Fruit fly (Drosophila melanogaster) whole organism, embryonic: Measurements from ENCODE around the gene CG44013.

ENCODE experiments used
- CG10147 ChIP-seq: fragments of 200-800 bp; sonication (Bioruptor generic); optimal IDR thresholded peaks from 2 replicates; lab custom pipeline; 2019; ENCODE audit warnings: missing biosample characterization, mild to moderate bottlenecking, missing genetic modification characterization, moderate library complexity
- CG10321 ChIP-seq: fragments of 200-800 bp; sonication (Bioruptor generic); IDR thresholded peaks from 2 replicates; pipeline ENCODE4 v1.3.6; 2022; ENCODE audit warnings: missing biosample characterization, missing genetic modification characterization
- CG10959 ChIP-seq: fragments of 200-800 bp; sonication (Bioruptor generic); IDR thresholded peaks from 2 replicates; pipeline ENCODE4 v1.3.6; 2022; ENCODE audit warnings: missing biosample characterization, missing genetic modification characterization
- CG11398 ChIP-seq: fragments of 200-800 bp; sonication (Bioruptor generic); optimal IDR thresholded peaks from 2 replicates; lab custom pipeline; 2016; ENCODE audit warnings: missing biosample characterization, missing genetic modification characterization
- CG12071 ChIP-seq: fragments of 200-800 bp; sonication (Bioruptor generic); optimal IDR thresholded peaks from 3 replicates; lab custom pipeline; 2018; ENCODE audit warnings: missing biosample characterization, mild to moderate bottlenecking, missing genetic modification characterization
- CG12391 ChIP-seq: fragments of 200-800 bp; sonication (Bioruptor generic); optimal IDR thresholded peaks from 3 replicates; lab custom pipeline; 2018; ENCODE audit warnings: missing biosample characterization, mild to moderate bottlenecking, missing genetic modification characterization, moderate library complexity
- CG15269 ChIP-seq: fragments of 200-800 bp; sonication (Bioruptor generic); optimal IDR thresholded peaks from 2 replicates; lab custom pipeline; 2018; ENCODE audit warnings: missing biosample characterization, mild to moderate bottlenecking, missing genetic modification characterization, moderate library complexity
- CG1529 ChIP-seq: fragments of 200-800 bp; sonication (Bioruptor generic); optimal IDR thresholded peaks from 3 replicates; lab custom pipeline; 2018; ENCODE audit warnings: missing biosample characterization, missing genetic modification characterization
- CG15479 ChIP-seq: fragments of 200-800 bp; sonication (Bioruptor generic); optimal IDR thresholded peaks from 3 replicates; lab custom pipeline; 2019; ENCODE audit warnings: missing biosample characterization, mild to moderate bottlenecking, missing genetic modification characterization, moderate library complexity
- CG17568 ChIP-seq: fragments of 200-800 bp; sonication (Bioruptor generic); optimal IDR thresholded peaks from 2 replicates; lab custom pipeline; 2018; ENCODE audit warnings: missing biosample characterization, mild to moderate bottlenecking, missing genetic modification characterization, moderate library complexity
- CG2889 ChIP-seq: fragments of 200-800 bp; sonication (Bioruptor generic); IDR thresholded peaks from 3 replicates; pipeline ENCODE4 v1.3.6; 2022; ENCODE audit warnings: missing biosample characterization, missing genetic modification characterization
- CG30403 ChIP-seq: fragments of 200-800 bp; sonication (Bioruptor generic); optimal IDR thresholded peaks from 3 replicates; lab custom pipeline; 2016; ENCODE audit warnings: missing biosample characterization, missing genetic modification characterization
- CG31441 ChIP-seq: fragments of 200-800 bp; sonication (Bioruptor generic); IDR thresholded peaks from 2 replicates; pipeline ENCODE4 v1.3.6; 2022; ENCODE audit warnings: missing biosample characterization, missing genetic modification characterization
- CG3163 ChIP-seq: fragments of 200-800 bp; sonication (Bioruptor generic); optimal IDR thresholded peaks from 3 replicates; lab custom pipeline; 2016; ENCODE audit warnings: missing biosample characterization, missing genetic modification characterization
- CG3838 ChIP-seq: fragments of 200-800 bp; sonication (Bioruptor generic); optimal IDR thresholded peaks from 3 replicates; lab custom pipeline; 2016; ENCODE audit warnings: missing biosample characterization, missing genetic modification characterization
- CG4617 ChIP-seq: fragments of 200-800 bp; sonication (Bioruptor generic); optimal IDR thresholded peaks from 3 replicates; lab custom pipeline; 2016; ENCODE audit warnings: missing biosample characterization, missing genetic modification characterization, borderline replicate concordance
- CG5180 ChIP-seq: fragments of 200-800 bp; sonication (Bioruptor generic); optimal IDR thresholded peaks from 3 replicates; lab custom pipeline; 2017; ENCODE audit warnings: missing biosample characterization, missing genetic modification characterization, mild to moderate bottlenecking, moderate library complexity, missing genetic modification reagents
- CG6175 ChIP-seq: fragments of 200-800 bp; sonication (Bioruptor generic); IDR thresholded peaks from 3 replicates; pipeline ENCODE4 v1.3.6; 2022; ENCODE audit warnings: missing biosample characterization, missing genetic modification characterization
- CG8089 ChIP-seq: fragments of 200-800 bp; sonication (Bioruptor generic); optimal IDR thresholded peaks from 3 replicates; lab custom pipeline; 2016; ENCODE audit warnings: missing biosample characterization, missing genetic modification characterization
- CG8359 ChIP-seq: fragments of 200-800 bp; sonication (Bioruptor generic); optimal IDR thresholded peaks from 2 replicates; lab custom pipeline; 2017; ENCODE audit warnings: missing biosample characterization, mild to moderate bottlenecking, missing genetic modification characterization, borderline replicate concordance
- CG9437 ChIP-seq: fragments of 200-800 bp; sonication (Bioruptor generic); optimal IDR thresholded peaks from 2 replicates; lab custom pipeline; 2018; ENCODE audit warnings: missing biosample characterization, mild to moderate bottlenecking, missing genetic modification characterization
- D ChIP-seq, 2 experiments: fragments of 200-800 bp in 1 of 2; fragments of >200 bp in 1 of 2; sonication (Bioruptor generic) in 1 of 2; optimal IDR thresholded peaks; 2 replicates in 1 of 2; 3 replicates in 1 of 2; lab custom pipeline; 2017; ENCODE audit warnings: mild to moderate bottlenecking in 1 of 2, missing biosample characterization in 1 of 2, missing genetic modification characterization in 1 of 2, missing genetic modification reagents in 1 of 2
- D19B ChIP-seq: fragments of 200-800 bp; sonication (Bioruptor generic); optimal IDR thresholded peaks from 2 replicates; lab custom pipeline; 2017; ENCODE audit warnings: missing biosample characterization, mild to moderate bottlenecking, missing genetic modification characterization
- Gsc ChIP-seq: fragments of 200-800 bp; sonication (Bioruptor generic); IDR thresholded peaks from 2 replicates; pipeline ENCODE4 v1.3.6; 2022; ENCODE audit warnings: missing biosample characterization, missing genetic modification characterization
- HmgZ ChIP-seq: fragments of 200-800 bp; sonication (Bioruptor generic); optimal IDR thresholded peaks from 2 replicates; lab custom pipeline; 2018; ENCODE audit warnings: missing biosample characterization, mild to moderate bottlenecking, missing genetic modification characterization
- Max ChIP-seq: fragments of 200-800 bp; sonication (Bioruptor generic); optimal IDR thresholded peaks from 2 replicates; lab custom pipeline; 2016; ENCODE audit warnings: missing biosample characterization, mild to moderate bottlenecking, missing genetic modification characterization
- Med ChIP-seq: fragments of 200-800 bp; sonication (Bioruptor generic); peaks from one replicate; lab custom pipeline; 2016; ENCODE audit warnings: missing biosample characterization, missing genetic modification characterization, mild to moderate bottlenecking, inconsistent platforms, moderate library complexity
- Meics ChIP-seq: fragments of 200-800 bp; sonication (Bioruptor generic); optimal IDR thresholded peaks from 2 replicates; lab custom pipeline; 2017; ENCODE audit warnings: missing biosample characterization, mild to moderate bottlenecking, missing genetic modification characterization
- Myb ChIP-seq: fragments of 200-800 bp; sonication (Bioruptor generic); optimal IDR thresholded peaks from 2 replicates; lab custom pipeline; 2016; ENCODE audit warnings: missing biosample characterization, missing genetic modification characterization
- NK7.1 ChIP-seq: fragments of 200-800 bp; sonication (Bioruptor generic); optimal IDR thresholded peaks from 3 replicates; lab custom pipeline; 2016; ENCODE audit warnings: missing biosample characterization, missing genetic modification characterization
- Side ChIP-seq: fragments of 200-800 bp; sonication (Bioruptor generic); optimal IDR thresholded peaks from 2 replicates; lab custom pipeline; 2016; ENCODE audit warnings: missing biosample characterization, missing genetic modification characterization
- TFAM ChIP-seq: fragments of 200-800 bp; sonication (Bioruptor generic); optimal IDR thresholded peaks from 2 replicates; lab custom pipeline; 2017; ENCODE audit warnings: missing biosample characterization, missing genetic modification characterization, inconsistent platforms
- Xrp1 ChIP-seq: fragments of 200-800 bp; sonication (Bioruptor generic); IDR thresholded peaks from 2 replicates; pipeline ENCODE4 v1.3.6; 2022; ENCODE audit warnings: missing biosample characterization, missing genetic modification characterization
- aop ChIP-seq: fragments of 200-800 bp; sonication (Bioruptor generic); IDR thresholded peaks from 2 replicates; pipeline ENCODE4 v1.3.6; 2022; ENCODE audit warnings: missing biosample characterization, missing genetic modification characterization
- bab2 ChIP-seq: fragments of 200-800 bp; sonication (Bioruptor generic); optimal IDR thresholded peaks from 2 replicates; lab custom pipeline; 2016; ENCODE audit warnings: missing biosample characterization, missing genetic modification characterization
- chn ChIP-seq: fragments of 200-800 bp; sonication (Bioruptor generic); optimal IDR thresholded peaks from 2 replicates; lab custom pipeline; 2016; ENCODE audit warnings: missing biosample characterization, missing genetic modification characterization
- dm ChIP-seq: fragments of 200-800 bp; sonication (Bioruptor generic); optimal IDR thresholded peaks from 3 replicates; lab custom pipeline; 2016; ENCODE audit warnings: missing biosample characterization, missing genetic modification characterization
- fd102C ChIP-seq: fragments of 200-800 bp; sonication (Bioruptor generic); optimal IDR thresholded peaks from 2 replicates; lab custom pipeline; 2018; ENCODE audit warnings: missing biosample characterization, mild to moderate bottlenecking, missing genetic modification characterization, moderate library complexity
- hkb ChIP-seq, 2 experiments: fragments of 200-800 bp in 1 of 2; fragments of >200 bp in 1 of 2; sonication (Bioruptor generic) in 1 of 2; IDR thresholded peaks in 1 of 2; optimal IDR thresholded peaks in 1 of 2; 2 replicates each; pipeline versions ENCODE4 v1.3.6 to Lab custom; 2017 to 2022; ENCODE audit warnings: missing biosample characterization in 1 of 2, missing genetic modification characterization in 1 of 2
- inv ChIP-seq: fragments of 200-800 bp; sonication (Bioruptor generic); IDR thresholded peaks from 2 replicates; pipeline ENCODE4 v1.3.6; 2022; ENCODE audit warnings: missing biosample characterization, missing genetic modification characterization; ENCODE audit not compliant: partially characterized antibody
- knrl ChIP-seq: fragments of 200-800 bp; sonication (Bioruptor generic); IDR thresholded peaks from 3 replicates; pipeline ENCODE4 v1.3.6; 2022; ENCODE audit warnings: missing biosample characterization, missing genetic modification characterization; ENCODE audit not compliant: partially characterized antibody
- mirr ChIP-seq: fragments of 200-800 bp; sonication (Bioruptor generic); optimal IDR thresholded peaks from 3 replicates; lab custom pipeline; 2018; ENCODE audit warnings: missing biosample characterization, mild to moderate bottlenecking, missing genetic modification characterization
- nau ChIP-seq: fragments of 200-800 bp; sonication (Bioruptor generic); optimal IDR thresholded peaks from 3 replicates; lab custom pipeline; 2017; ENCODE audit warnings: missing biosample characterization, mild to moderate bottlenecking, missing genetic modification characterization, missing genetic modification reagents
- phol ChIP-seq: fragments of 200-800 bp; sonication (Bioruptor generic); optimal IDR thresholded peaks from 3 replicates; lab custom pipeline; 2018; ENCODE audit warnings: missing biosample characterization, mild to moderate bottlenecking, missing genetic modification characterization, moderate library complexity
- prd ChIP-seq, 3 experiments: fragments of >200 bp in 2 of 3; fragments of 200-800 bp in 1 of 3; sonication (Bioruptor generic) in 1 of 3; optimal IDR thresholded peaks in 2 of 3; IDR thresholded peaks in 1 of 3; 2 replicates in 2 of 3; 3 replicates in 1 of 3; pipeline versions ENCODE4 v1.3.6 to Lab custom; 2017 to 2022; ENCODE audit warnings: missing biosample characterization in 1 of 3, missing genetic modification characterization in 1 of 3
- schlank ChIP-seq: fragments of 200-800 bp; sonication (Bioruptor generic); optimal IDR thresholded peaks from 2 replicates; lab custom pipeline; 2018; ENCODE audit warnings: missing biosample characterization, mild to moderate bottlenecking, missing genetic modification characterization
- tna ChIP-seq: fragments of 200-800 bp; sonication (Bioruptor generic); IDR thresholded peaks from 2 replicates; pipeline ENCODE4 v1.3.6; 2022; ENCODE audit warnings: missing biosample characterization, missing genetic modification characterization; ENCODE audit not compliant: partially characterized antibody
- tx ChIP-seq: fragments of 200-800 bp; sonication (Bioruptor generic); optimal IDR thresholded peaks from 2 replicates; lab custom pipeline; 2016; ENCODE audit warnings: missing biosample characterization, missing genetic modification characterization
- wor ChIP-seq: fragments of 200-800 bp; sonication (Bioruptor generic); IDR thresholded peaks from 2 replicates; pipeline ENCODE4 v1.3.6; 2022; ENCODE audit warnings: missing biosample characterization, missing genetic modification characterization

Gene CG44013

DNA sequence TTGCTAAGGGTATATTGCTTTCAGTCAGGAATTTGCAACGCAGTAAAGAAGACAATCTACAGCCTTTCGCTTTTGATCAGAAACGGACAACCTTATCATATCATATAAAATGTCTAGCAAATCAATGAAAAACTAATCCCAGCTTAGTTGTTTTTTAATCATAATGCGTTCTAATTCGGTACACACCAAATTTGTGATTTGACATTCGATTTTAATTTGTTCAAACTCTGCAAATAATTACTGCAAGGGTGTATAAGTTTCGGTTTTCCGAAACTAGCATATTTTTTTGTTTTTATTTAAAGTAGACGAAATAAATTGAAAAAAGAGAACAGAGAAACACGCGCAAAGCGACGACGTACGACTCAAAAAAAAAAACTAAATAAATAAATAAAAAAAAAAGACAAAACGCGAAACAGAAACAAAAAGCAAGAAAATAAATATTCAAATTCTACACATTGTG is 36.9 kb downstream of the CG44013 start (continued):
- TF ChIP-seq CG12391: peak; percentile 32
- TF ChIP-seq CG2889 (GFP tag; lab: Robert Waterston, UW): no peak
- no peak for TF ChIP-seq nau
- TF ChIP-seq D (optimal IDR thresholded peaks at IDR 0.05; lab: Kevin White, UChicago): no peak
- no peak for TF ChIP-seq D (GFP tag; optimal IDR thresholded peaks at IDR 0.05; lab: Kevin White, UChicago)
- TF ChIP-seq CG30403 (GFP tag; lab: Kevin White, UChicago): peak; percentile 51
- TF ChIP-seq CG3163: no peak
- no peak for TF ChIP-seq CG31441 (GFP tag; lab: Robert Waterston, UW)
- no peak for TF ChIP-seq CG5180 (GFP tag; lab: Kevin White, UChicago)
- TF ChIP-seq CG10959 (GFP tag; lab: Robert Waterston, UW): no peak
- TF ChIP-seq prd (optimal IDR thresholded peaks at IDR 0.05; lab: Kevin White, UChicago): no peak
- peak; percentile 47; the same call in 2 of the 3 replicates for TF ChIP-seq prd (GFP tag; IDR thresholded peaks at IDR 0.05; lab: Robert Waterston, UW)
- peak; percentile 55 for TF ChIP-seq D19B (GFP tag; lab: Kevin White, UChicago)
- TF ChIP-seq CG6175 (GFP tag; lab: Robert Waterston, UW): no peak
- no peak for TF ChIP-seq knrl (GFP tag; lab: Robert Waterston, UW)
- no peak for TF ChIP-seq tx (GFP tag; lab: Kevin White, UChicago)
- TF ChIP-seq TFAM (GFP tag; lab: Kevin White, UChicago): no peak
- no peak for TF ChIP-seq aop
- peak; percentile 2 for TF ChIP-seq CG3838 (GFP tag; lab: Kevin White, UChicago)
- no peak for TF ChIP-seq hkb (optimal IDR thresholded peaks at IDR 0.05; lab: Kevin White, UChicago)
- peak; percentile 34; the same call in 1 of the 2 replicates for TF ChIP-seq hkb (GFP tag; IDR thresholded peaks at IDR 0.05; lab: Robert Waterston, UW)
- TF ChIP-seq CG10147 (GFP tag; lab: Kevin White, UChicago): peak; percentile 72
- peak; percentile 31 for TF ChIP-seq bab2
- no peak for TF ChIP-seq fd102C (GFP tag; lab: Kevin White, UChicago)
- TF ChIP-seq tna (GFP tag; lab: Robert Waterston, UW): no peak
- peak; percentile 35; the same call in 1 of the 2 replicates for TF ChIP-seq Xrp1 (GFP tag; lab: Robert Waterston, UW)
- no peak for TF ChIP-seq CG1529 (GFP tag; lab: Kevin White, UChicago)
- peak; percentile 26 for TF ChIP-seq Max
- TF ChIP-seq Meics (GFP tag; lab: Kevin White, UChicago): peak; percentile 63
- no peak for TF ChIP-seq mirr (GFP tag; lab: Kevin White, UChicago)
- TF ChIP-seq CG11398 (GFP tag; lab: Kevin White, UChicago): no peak
- peak; percentile 89 for TF ChIP-seq Med (GFP tag; lab: Kevin White, UChicago)
- no peak for TF ChIP-seq CG10321 (GFP tag; lab: Robert Waterston, UW)
- TF ChIP-seq Side (GFP tag; lab: Kevin White, UChicago): no peak
- peak; percentile 21 for TF ChIP-seq CG17568
- TF ChIP-seq Gsc: no peak
- TF ChIP-seq Myb: peak; percentile 30
- TF ChIP-seq CG15479: no peak
- TF ChIP-seq phol (tag; lab: Kevin White, UChicago): peak; percentile 48
- TF ChIP-seq CG8359 (GFP tag; lab: Kevin White, UChicago): no peak
- TF ChIP-seq CG12071 (GFP tag; lab: Kevin White, UChicago): peak; percentile 25
- TF ChIP-seq chn (GFP tag; lab: Kevin White, UChicago): no peak
- peak; percentile 33 for TF ChIP-seq CG9437 (GFP tag; lab: Kevin White, UChicago)
- TF ChIP-seq CG4617 (GFP tag; lab: Kevin White, UChicago): no peak
- no peak for TF ChIP-seq inv (GFP tag; lab: Robert Waterston, UW)
- TF ChIP-seq dm (GFP tag; lab: Kevin White, UChicago): no peak
- TF ChIP-seq NK7.1 (GFP tag; lab: Kevin White, UChicago): peak; percentile 8
- no peak for TF ChIP-seq wor (GFP tag; lab: Robert Waterston, UW)
- TF ChIP-seq CG8089 (GFP tag; lab: Kevin White, UChicago): no peak
- TF ChIP-seq CG15269 (tag; lab: Kevin White, UChicago): peak; percentile 64
- TF ChIP-seq schlank: no peak
- TF ChIP-seq HmgZ: peak; percentile 19
